Fruit fly (Drosophila melanogaster): Measurements from ENCODE around the gene CG10918.

Gene CG10918

DNA sequence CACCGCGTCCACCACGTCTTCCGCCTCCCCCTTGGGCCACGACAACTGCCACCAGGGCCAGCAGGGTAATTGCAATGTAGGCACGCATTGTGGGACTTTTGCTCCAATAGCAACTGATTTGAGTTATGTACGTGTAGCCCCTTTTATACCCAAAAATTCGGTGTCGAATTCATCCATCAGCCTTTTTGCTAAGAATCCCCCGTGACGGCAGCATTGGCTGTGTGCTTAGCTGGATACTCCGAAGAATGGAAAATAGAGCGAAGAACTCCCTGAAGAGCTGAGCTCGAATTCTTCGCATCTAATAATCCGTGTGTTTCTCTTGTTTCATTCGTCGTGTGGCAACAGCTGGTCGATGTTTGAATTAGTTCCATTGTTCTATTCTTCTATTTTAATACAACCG, at the start of gene CG10918:
Gene CG10918 (minus strand): TSS at position 101 of the 400 bp plus-strand sequence.
- TF ChIP-seq CG8478 (optimal IDR thresholded peaks at IDR 0.05) (no peak), CTCF (optimal IDR thresholded peaks at IDR 0.05) (no peak)

DNA sequence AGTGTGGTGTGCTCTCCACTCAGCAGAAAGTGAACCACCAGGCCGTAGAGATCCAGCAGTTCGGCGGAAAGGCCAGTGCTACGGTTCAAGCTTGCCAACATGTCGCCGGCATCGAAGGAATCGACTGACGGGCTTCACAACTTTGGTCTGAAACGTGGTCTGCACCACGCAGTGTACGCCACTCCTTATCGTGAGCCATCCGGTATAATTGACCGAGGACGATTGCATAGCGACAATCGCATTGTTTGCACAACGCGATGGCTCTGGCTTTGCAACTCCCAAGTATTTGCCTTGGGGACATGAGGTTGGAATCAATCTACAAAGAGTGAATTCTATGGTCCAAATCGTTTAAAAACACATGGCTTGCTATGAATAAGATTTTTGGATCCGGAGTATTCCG, 49.8 kb upstream of the CG10918 start, which contains the start of gene Ir20a:
Gene Ir20a (minus strand): TSS at position 101 of the 400 bp plus-strand sequence.
- TF ChIP-seq CG8478 (optimal IDR thresholded peaks at IDR 0.05) (no peak), CTCF (optimal IDR thresholded peaks at IDR 0.05) (no peak)

- TF ChIP-seq CG8478 (optimal IDR thresholded peaks at IDR 0.05) (no peak), CTCF (optimal IDR thresholded peaks at IDR 0.05) (no peak)
Measured at dm6 chrX:21457632-21458031, 28.6 kb upstream of the CG10918 start, which contains the start of gene DIP-beta. TSS of gene DIP-beta (minus strand) at chrX:21457738.

dm6 chrX:21440687-21441086, 11.6 kb upstream of the CG10918 start:
- no peak for TF ChIP-seq CG8478 (optimal IDR thresholded peaks at IDR 0.05)
- TF ChIP-seq CTCF (optimal IDR thresholded peaks at IDR 0.05) = no peak

DNA sequence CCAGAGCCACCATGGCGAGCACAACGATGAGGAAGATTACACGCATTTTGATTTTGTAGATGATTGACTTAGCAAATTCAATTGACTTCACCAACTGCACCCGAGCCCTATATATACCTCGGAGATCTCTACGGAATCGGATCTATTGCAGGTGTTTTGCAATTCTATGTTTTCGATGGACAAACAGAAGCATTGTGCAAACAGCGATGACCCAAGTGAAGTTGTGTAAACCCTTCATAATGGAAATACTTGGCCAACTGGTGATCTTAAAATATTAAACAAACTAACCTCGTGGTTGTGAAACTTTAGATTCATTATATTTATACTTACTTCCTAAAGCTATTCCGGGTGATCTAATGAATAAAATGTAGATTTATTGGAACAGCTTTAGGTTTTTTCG, 26.4 kb downstream of the CG10918 start, which contains the start of gene whe:
Gene whe (minus strand): TSS at position 101 of the 400 bp plus-strand sequence.
- TF ChIP-seq CTCF (optimal IDR thresholded peaks at IDR 0.05) (no peak), CG8478 (optimal IDR thresholded peaks at IDR 0.05) (no peak)

DNA sequence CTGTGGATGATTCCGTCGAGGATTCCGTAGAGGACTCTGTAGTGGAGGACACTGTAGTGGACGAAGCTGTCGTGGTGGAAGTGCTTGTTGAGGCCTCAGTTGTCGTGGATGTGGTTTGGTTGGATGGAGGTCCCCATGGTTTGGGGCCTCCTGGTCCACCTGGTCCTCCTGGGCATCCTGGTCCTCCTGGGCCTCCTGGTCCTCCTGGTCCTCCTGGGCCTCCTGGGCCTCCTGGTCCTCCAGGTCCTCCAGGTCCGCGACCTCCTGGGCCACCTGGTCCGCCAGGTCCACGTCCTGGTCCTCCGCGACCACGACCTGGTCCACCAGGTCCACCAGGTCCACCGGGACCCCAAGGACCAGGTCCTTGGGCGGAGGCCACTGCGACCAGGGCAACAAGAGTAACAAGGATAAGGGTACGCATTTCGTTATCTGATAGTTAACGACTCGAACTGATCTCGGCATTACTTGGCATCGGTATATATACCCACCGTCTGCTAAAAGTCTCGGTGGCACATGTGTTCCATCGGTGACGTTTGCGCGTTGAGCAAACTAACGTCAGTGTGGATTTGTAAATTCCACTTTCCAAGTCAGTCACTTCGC, 32.1 kb downstream of the CG10918 start, which contains the start of gene lcs:
Gene lcs (minus strand): TSS at position 457 of the 600 bp plus-strand sequence.
- TF ChIP-seq CG8478 (optimal IDR thresholded peaks at IDR 0.05) = no peak
- no peak for TF ChIP-seq CTCF (optimal IDR thresholded peaks at IDR 0.05)

DNA sequence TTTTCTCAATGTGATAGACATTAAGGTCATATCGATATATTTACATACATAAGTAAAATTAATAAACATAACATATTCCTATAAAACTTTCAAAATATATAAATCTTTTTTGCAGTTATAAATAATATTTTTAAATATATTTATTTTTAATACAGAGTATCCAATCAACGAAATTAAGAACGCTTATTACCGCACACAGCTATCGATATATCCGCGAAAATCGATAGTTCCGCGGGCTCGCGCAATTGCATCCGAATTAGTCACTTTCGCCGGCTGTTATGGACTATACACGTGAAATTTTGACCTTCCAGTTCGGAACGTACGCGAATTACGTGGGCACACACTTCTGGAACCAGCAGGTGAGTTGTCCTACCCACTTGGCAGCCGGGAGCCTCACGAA, 40.3 kb downstream of the CG10918 start, which contains the start of gene mst:
Gene mst (plus strand): TSS at position 244 of the 400 bp plus-strand sequence.
- TF ChIP-seq CTCF (optimal IDR thresholded peaks at IDR 0.05) (no peak), CG8478 (optimal IDR thresholded peaks at IDR 0.05) (no peak)

- TF ChIP-seq CTCF (optimal IDR thresholded peaks at IDR 0.05) (no peak), CG8478 (optimal IDR thresholded peaks at IDR 0.05) (no peak)
Measured at dm6 chrX:21387695-21388094, 41.4 kb downstream of the CG10918 start, which contains the start of gene Ddx56. TSS of gene Ddx56 (minus strand) at chrX:21387946.
